Worm (Caenorhabditis elegans): ENCODE results near the gene set-17.

DNA sequence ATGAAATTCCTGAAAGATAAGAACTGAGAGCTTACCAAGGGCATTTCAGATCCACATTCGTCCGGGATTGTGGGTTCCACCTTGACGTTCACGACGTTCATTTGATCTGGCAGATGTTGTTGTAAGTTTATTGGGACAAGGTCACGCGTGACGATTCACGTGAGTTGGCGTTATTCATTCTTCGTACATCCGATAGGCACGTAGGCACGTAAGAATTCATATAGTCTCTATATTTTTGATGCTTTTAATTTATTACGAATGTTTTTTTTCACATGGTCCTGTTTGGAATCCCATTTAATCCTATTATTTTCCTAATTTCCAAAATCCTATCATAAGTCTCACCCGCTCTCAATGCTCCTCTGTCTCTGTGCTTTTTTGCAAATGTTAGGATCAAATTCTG lies 28.4 kb downstream of the set-17 start, which contains the start of gene B0457.4:
- no peak for TF ChIP-seq pha-4 (tag; optimal IDR thresholded peaks at IDR 0.05)
- TF ChIP-seq ceh-2 (tag; optimal IDR thresholded peaks at IDR 0.05): no peak
- TF ChIP-seq tbx-2 (tag; optimal IDR thresholded peaks at IDR 0.05): no peak
- TF ChIP-seq pqm-1 (tag; optimal IDR thresholded peaks at IDR 0.05): no peak
- TF ChIP-seq pat-9 (tag; optimal IDR thresholded peaks at IDR 0.05): no peak

Measured in whole organism, late embryonic.